Fruit fly (Drosophila melanogaster): ENCODE data around the gene CG3609.
A peak's percentile ranks its signal among the peaks of the same experiment; 100 is the strongest.

The CG3609 gene

DNA sequence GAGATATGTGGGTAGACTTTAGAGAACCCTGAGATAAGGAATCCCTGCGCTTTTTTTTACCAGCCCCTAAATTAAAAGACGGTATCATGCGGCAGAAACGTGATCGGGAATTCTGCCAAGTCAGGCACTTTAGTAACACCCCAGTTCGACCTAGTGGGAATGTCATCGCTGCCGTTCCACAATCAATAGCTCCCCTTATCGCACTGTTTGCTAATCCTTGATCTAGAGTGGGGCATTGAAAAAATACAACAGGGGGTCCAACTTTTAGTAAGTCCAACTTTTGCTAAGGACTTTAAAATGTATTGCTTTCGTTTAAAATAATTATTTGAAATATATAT is 2.3 kb downstream of the CG3609 start:
- TF ChIP-seq CG1620 (GFP tag; optimal IDR thresholded peaks at IDR 0.05): no peak
- peak; percentile 62 for TF ChIP-seq tj (GFP tag; optimal IDR thresholded peaks at IDR 0.05)
- TF ChIP-seq pad (GFP tag; optimal IDR thresholded peaks at IDR 0.05): no peak
- peak; percentile 65 for TF ChIP-seq kay (GFP tag; ENCODE audit: borderline replicate concordance)
- TF ChIP-seq cnc (optimal IDR thresholded peaks at IDR 0.05): peak; percentile 38 to 93
- TF ChIP-seq CG7101 (tag; optimal IDR thresholded peaks at IDR 0.05): no peak

DNA sequence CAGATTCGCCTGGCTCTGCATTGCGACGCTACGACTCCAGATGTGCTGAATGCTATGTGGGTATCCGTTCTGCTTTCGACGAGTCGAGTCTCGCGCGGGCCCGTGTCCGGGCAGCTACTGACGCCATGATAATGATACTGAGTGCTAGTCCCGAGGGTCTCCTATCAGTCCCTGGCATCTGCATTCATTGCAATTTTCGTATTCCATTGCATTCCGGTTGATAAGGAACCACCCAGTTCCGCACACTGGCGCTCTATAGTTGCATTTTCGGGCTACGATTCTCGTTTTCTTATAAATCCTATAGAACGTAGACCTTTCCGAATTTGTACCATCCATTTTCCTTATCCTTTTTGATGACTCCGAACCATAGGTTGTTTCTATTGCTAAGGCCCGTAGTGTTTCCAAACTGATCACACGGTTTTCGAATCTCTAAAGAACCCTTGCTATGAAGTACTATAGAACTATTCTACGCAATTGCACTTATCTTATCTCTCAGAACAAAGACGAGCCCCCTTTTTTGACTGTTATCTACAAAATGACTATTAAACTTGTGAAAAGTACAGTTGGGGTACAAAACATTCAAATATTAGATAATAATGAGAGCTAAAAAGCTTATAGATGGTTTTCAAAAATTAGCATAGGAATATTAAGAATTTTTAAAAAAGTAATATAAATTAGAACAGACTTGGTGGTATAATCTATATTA is 2.9 kb downstream of the CG3609 start, which contains the start of gene CG3597:
Gene CG3597 (minus strand): TSS at position 119 of the 706 bp plus-strand sequence.
- peak; percentile 83 for TF ChIP-seq kay (GFP tag; ENCODE audit: borderline replicate concordance)
- TF ChIP-seq CG11617 (GFP tag; optimal IDR thresholded peaks at IDR 0.05): no peak
- TF ChIP-seq tj (GFP tag; optimal IDR thresholded peaks at IDR 0.05): peak; percentile 51
- peak; percentile 85 for TF ChIP-seq cic (GFP tag; optimal IDR thresholded peaks at IDR 0.05)
- no peak for TF ChIP-seq CG33017 (tag; optimal IDR thresholded peaks at IDR 0.05)
- TF ChIP-seq Clk (GFP tag; optimal IDR thresholded peaks at IDR 0.05): no peak
- TF ChIP-seq cnc (optimal IDR thresholded peaks at IDR 0.05): no peak

DNA sequence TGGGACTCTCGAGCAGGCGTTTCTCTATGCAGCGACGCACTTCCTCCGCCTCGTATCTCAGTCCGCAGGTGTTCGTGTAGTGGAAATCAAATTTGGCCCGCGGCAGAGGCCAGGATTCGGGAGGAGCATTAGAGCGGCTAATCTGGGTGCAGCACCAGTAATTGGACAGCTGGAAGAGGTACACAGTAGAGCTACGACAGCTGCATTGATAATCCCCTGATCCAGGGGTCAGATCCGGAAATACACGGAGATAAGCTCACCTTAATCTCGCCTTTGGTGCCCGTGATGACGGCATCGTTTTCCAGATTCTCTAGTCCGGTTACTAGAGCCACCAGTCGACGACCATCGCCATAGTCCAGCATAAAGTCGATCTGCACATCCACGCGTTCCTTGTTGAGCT is 4.1 kb downstream of the CG3609 start:
- TF ChIP-seq CG7101 (tag; optimal IDR thresholded peaks at IDR 0.05): no peak
- no peak for TF ChIP-seq tj (GFP tag; optimal IDR thresholded peaks at IDR 0.05)
- TF ChIP-seq Crg-1 (GFP tag; optimal IDR thresholded peaks at IDR 0.05): no peak
- peak; percentile 5 for TF ChIP-seq cic (GFP tag; optimal IDR thresholded peaks at IDR 0.05)

DNA sequence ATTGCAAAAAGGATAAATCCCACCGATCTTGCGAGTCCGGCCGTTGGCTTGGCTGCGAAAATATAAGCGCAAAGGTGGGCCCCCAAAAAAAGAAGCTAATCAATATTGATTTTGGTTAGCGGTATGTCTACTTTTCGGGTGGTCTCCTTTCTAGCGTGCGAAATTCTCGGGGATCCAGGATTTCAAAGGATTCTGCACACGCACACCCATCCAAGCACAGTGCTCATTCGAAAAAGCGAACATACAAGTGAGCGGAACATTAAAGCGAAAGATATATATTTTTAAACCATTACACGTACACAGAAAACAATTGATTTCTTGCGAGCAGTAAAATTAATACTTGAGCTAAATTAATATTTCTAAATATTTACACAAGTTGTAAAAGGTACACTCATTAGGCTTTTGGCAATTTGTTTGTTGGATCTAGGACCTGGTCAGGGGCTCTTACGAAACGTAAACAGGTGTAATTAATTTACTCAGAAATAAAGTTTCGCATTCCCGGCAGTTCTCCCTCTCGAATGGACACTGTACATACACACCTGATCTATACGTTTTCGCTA is 8.7 kb downstream of the CG3609 start:
- TF ChIP-seq kay (GFP tag; ENCODE audit: borderline replicate concordance) (peak; percentile 79), cic (GFP tag; optimal IDR thresholded peaks at IDR 0.05) (no peak), CG7101 (tag; optimal IDR thresholded peaks at IDR 0.05) (peak; percentile 0)

DNA sequence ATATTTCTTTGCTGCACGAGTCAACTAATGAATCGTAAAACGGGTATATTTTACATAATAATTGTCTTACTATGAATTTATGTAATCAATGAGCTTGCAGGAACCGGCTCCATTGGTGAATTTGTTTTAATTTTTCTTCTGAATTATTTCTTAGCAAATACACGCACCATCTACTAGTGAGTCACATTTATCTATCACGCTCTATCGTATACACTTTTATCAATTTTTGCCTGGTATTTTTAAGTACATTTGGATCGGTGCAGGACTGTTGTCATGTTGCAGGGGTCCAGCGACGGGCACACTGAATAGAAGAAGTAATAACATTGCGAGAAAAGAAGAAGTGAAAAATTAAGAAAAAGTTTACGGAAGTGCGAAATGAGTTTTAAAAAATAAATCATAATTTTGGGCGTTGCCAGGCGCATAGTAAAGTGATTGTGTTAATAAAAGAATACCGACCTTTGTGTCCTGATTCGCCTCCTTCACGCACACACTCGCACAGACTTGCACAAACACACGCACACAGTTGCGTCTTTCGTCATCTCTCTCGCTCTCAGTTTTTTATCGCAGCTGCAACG is 9.3 kb downstream of the CG3609 start, which contains the start of the genes Rab5 and Axud1:
Gene Rab5 (minus strand): TSS at position 197 of the 575 bp plus-strand sequence.
Gene Axud1 (plus strand): TSS at position 269 of the 575 bp plus-strand sequence.
- TF ChIP-seq CG7101 (tag; optimal IDR thresholded peaks at IDR 0.05) (no peak), Mnt (GFP tag; optimal IDR thresholded peaks at IDR 0.05) (peak; percentile 3), ovo (GFP tag; optimal IDR thresholded peaks at IDR 0.05) (no peak), kay (GFP tag; ENCODE audit: borderline replicate concordance) (peak; percentile 99), CG5204 (GFP tag; optimal IDR thresholded peaks at IDR 0.05) (no peak), toe (GFP tag; optimal IDR thresholded peaks at IDR 0.05) (peak; percentile 12), pad (GFP tag; optimal IDR thresholded peaks at IDR 0.05) (peak; percentile 12)

DNA sequence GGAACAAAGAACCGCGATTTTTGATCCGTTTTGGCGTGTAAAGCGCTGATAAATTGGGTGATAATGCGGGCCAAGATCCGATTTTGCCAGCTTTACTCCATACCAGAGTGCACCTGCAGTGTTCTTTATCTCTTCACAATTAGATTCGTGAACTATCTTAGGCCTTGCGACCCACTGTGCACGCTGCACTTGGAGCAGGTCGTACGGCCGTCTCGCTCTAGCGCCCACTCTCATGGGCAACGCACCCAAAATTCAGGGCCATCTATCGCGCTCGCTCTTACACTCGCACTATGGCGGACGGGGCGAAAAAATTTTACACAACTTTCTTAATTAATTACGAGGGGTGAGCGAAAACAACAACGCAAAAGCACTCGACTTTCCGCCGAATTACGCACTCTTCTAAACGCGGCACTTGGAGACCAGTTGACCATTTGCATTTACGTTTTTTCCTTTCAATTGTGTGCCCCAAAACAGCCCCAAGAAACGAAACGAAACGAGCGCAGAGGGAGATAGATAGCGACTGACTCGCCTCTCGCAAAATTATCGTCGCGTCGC is 10.2 kb downstream of the CG3609 start:
- peak; percentile 2 for TF ChIP-seq toe (GFP tag; optimal IDR thresholded peaks at IDR 0.05)
- no peak for TF ChIP-seq CG1620 (GFP tag; optimal IDR thresholded peaks at IDR 0.05)

DNA sequence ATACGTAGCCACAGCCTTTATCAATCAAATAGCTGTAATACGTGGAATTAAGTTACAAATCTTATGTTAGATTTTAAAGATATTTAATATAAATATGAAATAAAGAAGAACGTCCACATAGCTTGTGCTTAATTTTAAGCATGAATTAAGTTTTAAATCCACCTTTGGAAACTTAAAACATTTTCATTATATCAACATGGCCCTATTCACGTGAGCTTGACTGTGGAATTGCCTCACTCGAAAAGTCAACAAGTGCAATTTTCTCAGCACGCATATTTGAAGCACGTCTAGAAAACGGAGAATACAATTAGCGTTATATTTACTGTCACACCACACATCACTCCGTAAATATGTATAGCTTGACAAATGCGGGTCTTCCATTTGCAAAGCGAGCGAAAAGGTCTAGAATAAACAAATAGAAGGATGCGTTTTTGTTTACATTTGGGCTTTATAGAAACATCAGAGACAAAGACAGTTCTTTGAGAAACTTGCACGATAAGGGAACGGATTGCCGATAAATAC is 10.7 kb downstream of the CG3609 start:
- peak; percentile 97 for TF ChIP-seq bab1 (GFP tag; optimal IDR thresholded peaks at IDR 0.05)
- peak; percentile 91 for TF ChIP-seq Crg-1 (GFP tag; optimal IDR thresholded peaks at IDR 0.05)
- peak; percentile 86 for TF ChIP-seq tj (GFP tag; optimal IDR thresholded peaks at IDR 0.05)
- TF ChIP-seq pad (GFP tag; optimal IDR thresholded peaks at IDR 0.05): peak; percentile 83
- TF ChIP-seq CG1620 (GFP tag; optimal IDR thresholded peaks at IDR 0.05): peak; percentile 89
- peak; percentile 97 for TF ChIP-seq CG7045 (GFP tag; optimal IDR thresholded peaks at IDR 0.05)
- peak; percentile 90 for TF ChIP-seq ovo (GFP tag; optimal IDR thresholded peaks at IDR 0.05)
- TF ChIP-seq cnc (optimal IDR thresholded peaks at IDR 0.05): no peak
- peak; percentile 98 for TF ChIP-seq CG12768 (GFP tag; optimal IDR thresholded peaks at IDR 0.05)
- peak; percentile 92 for TF ChIP-seq cic (GFP tag; optimal IDR thresholded peaks at IDR 0.05)
- peak; percentile 79 for TF ChIP-seq Mnt (GFP tag; optimal IDR thresholded peaks at IDR 0.05)
- TF ChIP-seq CG14711 (tag; optimal IDR thresholded peaks at IDR 0.05): peak; percentile 95
- TF ChIP-seq CG11617 (GFP tag; optimal IDR thresholded peaks at IDR 0.05): peak; percentile 94
- TF ChIP-seq kay (GFP tag; ENCODE audit: borderline replicate concordance): peak; percentile 96
- peak; percentile 87 for TF ChIP-seq Clk (GFP tag; optimal IDR thresholded peaks at IDR 0.05)
- TF ChIP-seq CG33017 (tag; optimal IDR thresholded peaks at IDR 0.05): peak; percentile 98
- TF ChIP-seq Hr96 (GFP tag; optimal IDR thresholded peaks at IDR 0.05): peak; percentile 83
- TF ChIP-seq toe (GFP tag; optimal IDR thresholded peaks at IDR 0.05): peak; percentile 88
- peak; percentile 87 for TF ChIP-seq CG5204 (GFP tag; optimal IDR thresholded peaks at IDR 0.05)
- TF ChIP-seq CG7101 (tag; optimal IDR thresholded peaks at IDR 0.05): peak; percentile 97

Measured in whole organism, adult.